Fruit fly (Drosophila melanogaster) whole organism, adult: ENCODE results near the gene CG15385.

Experiments
- CG11617 ChIP-seq: fragments of 200-800 bp; sonication (Bioruptor generic); optimal IDR thresholded peaks from 2 replicates; lab custom pipeline; 2017; ENCODE audit warnings: mild to moderate bottlenecking, missing biosample characterization, missing genetic modification reagents, missing genetic modification characterization
- CG12768 ChIP-seq: fragments of 200-800 bp; sonication (Bioruptor generic); optimal IDR thresholded peaks from 2 replicates; lab custom pipeline; 2017; ENCODE audit warnings: missing biosample characterization, missing genetic modification characterization, mild to moderate bottlenecking, moderate library complexity, missing genetic modification reagents
- CG14711 ChIP-seq: fragments of 200-800 bp; sonication (Bioruptor generic); optimal IDR thresholded peaks from 2 replicates; lab custom pipeline; 2018; ENCODE audit warnings: missing biosample characterization, mild to moderate bottlenecking, missing genetic modification characterization, moderate library complexity
- CG1620 ChIP-seq: fragments of 200-800 bp; sonication (Bioruptor generic); optimal IDR thresholded peaks from 2 replicates; lab custom pipeline; 2016; ENCODE audit warnings: missing biosample characterization, missing genetic modification characterization
- CG33017 ChIP-seq: fragments of 200-800 bp; sonication (Bioruptor generic); optimal IDR thresholded peaks from 2 replicates; lab custom pipeline; 2018; ENCODE audit warnings: missing biosample characterization, mild to moderate bottlenecking, missing genetic modification characterization, moderate library complexity
- CG5204 ChIP-seq: fragments of 200-800 bp; sonication (Bioruptor generic); optimal IDR thresholded peaks from 2 replicates; lab custom pipeline; 2016; ENCODE audit warnings: missing biosample characterization, missing genetic modification characterization
- CG7045 ChIP-seq: fragments of 200-800 bp; sonication (Bioruptor generic); optimal IDR thresholded peaks from 2 replicates; lab custom pipeline; 2017; ENCODE audit warnings: missing biosample characterization, mild to moderate bottlenecking, missing genetic modification characterization
- CG7101 ChIP-seq: fragments of 200-800 bp; sonication (Bioruptor generic); optimal IDR thresholded peaks from 2 replicates; lab custom pipeline; 2018; ENCODE audit warnings: missing biosample characterization, mild to moderate bottlenecking, missing genetic modification characterization, moderate library complexity
- Clk ChIP-seq: fragments of 200-800 bp; sonication (Bioruptor generic); optimal IDR thresholded peaks from 2 replicates; lab custom pipeline; 2017; ENCODE audit warnings: missing biosample characterization, missing genetic modification characterization
- Crg-1 ChIP-seq: fragments of 200-800 bp; sonication (Bioruptor generic); optimal IDR thresholded peaks from 2 replicates; lab custom pipeline; 2016; ENCODE audit warnings: missing biosample characterization, missing genetic modification characterization
- Hr96 ChIP-seq: fragments of 200-800 bp; sonication (Bioruptor generic); optimal IDR thresholded peaks from 2 replicates; lab custom pipeline; 2016; ENCODE audit warnings: missing biosample characterization, missing genetic modification characterization
- Mnt ChIP-seq: fragments of 200-800 bp; sonication (Bioruptor generic); optimal IDR thresholded peaks from 2 replicates; lab custom pipeline; 2016; ENCODE audit warnings: missing biosample characterization, mild to moderate bottlenecking, missing genetic modification characterization
- bab1 ChIP-seq: fragments of 200-800 bp; sonication (Bioruptor generic); optimal IDR thresholded peaks from 3 replicates; lab custom pipeline; 2019; ENCODE audit warnings: missing biosample characterization, mild to moderate bottlenecking, missing genetic modification characterization, moderate library complexity
- cic ChIP-seq: fragments of 200-800 bp; sonication (Bioruptor generic); optimal IDR thresholded peaks from 2 replicates; lab custom pipeline; 2017; ENCODE audit warnings: missing biosample characterization, mild to moderate bottlenecking, missing genetic modification characterization, moderate library complexity
- cnc ChIP-seq, 2 experiments: fragments of >200 bp; optimal IDR thresholded peaks; 2 replicates each; lab custom pipeline; 2017
- kay ChIP-seq: fragments of 200-800 bp; sonication (Bioruptor generic); peaks from one replicate; lab custom pipeline; 2016; ENCODE audit warnings: missing biosample characterization, missing genetic modification characterization, borderline replicate concordance
- ovo ChIP-seq: fragments of 200-800 bp; sonication (Bioruptor generic); optimal IDR thresholded peaks from 2 replicates; lab custom pipeline; 2016; ENCODE audit warnings: missing biosample characterization, missing genetic modification characterization
- pad ChIP-seq: fragments of 200-800 bp; sonication (Bioruptor generic); optimal IDR thresholded peaks from 3 replicates; lab custom pipeline; 2017; ENCODE audit warnings: missing biosample characterization, missing genetic modification characterization, mild to moderate bottlenecking, moderate library complexity, missing genetic modification reagents
- tj ChIP-seq: fragments of 200-800 bp; sonication (Bioruptor generic); optimal IDR thresholded peaks from 3 replicates; lab custom pipeline; 2017; ENCODE audit warnings: missing biosample characterization, mild to moderate bottlenecking, missing genetic modification characterization, moderate library complexity
- toe ChIP-seq: fragments of 200-800 bp; sonication (Bioruptor generic); optimal IDR thresholded peaks from 2 replicates; lab custom pipeline; 2016; ENCODE audit warnings: missing biosample characterization, missing genetic modification characterization

Gene CG15385

DNA sequence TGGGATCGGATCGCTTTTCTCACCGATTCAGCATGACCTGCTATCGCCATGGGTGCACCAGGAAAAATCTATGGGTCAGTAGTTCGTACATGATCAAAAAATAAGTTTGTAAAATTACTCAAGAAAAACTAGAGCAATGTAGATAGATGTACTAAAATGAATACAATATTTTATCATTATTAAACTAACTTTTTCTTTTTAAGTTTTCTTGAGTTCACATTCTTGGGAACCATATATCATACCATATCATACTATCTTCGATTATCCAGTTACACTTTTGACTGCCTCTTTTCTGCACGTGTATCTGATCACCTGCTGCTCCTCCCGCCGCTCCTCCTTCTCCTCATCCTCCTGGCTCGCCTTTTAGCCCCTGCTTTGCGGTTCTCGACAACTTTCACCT lies 27.0 kb downstream of the CG15385 start:
- TF ChIP-seq Crg-1 (GFP tag; lab: Kevin White, UChicago) (no peak), CG12768 (GFP tag; lab: Kevin White, UChicago) (no peak), CG1620 (no peak), tj (GFP tag; lab: Kevin White, UChicago) (no peak), pad (GFP tag; lab: Kevin White, UChicago) (no peak), Clk (GFP tag; lab: Kevin White, UChicago) (no peak), toe (no peak), CG5204 (no peak), cic (GFP tag; lab: Kevin White, UChicago) (no peak), Mnt (GFP tag; lab: Kevin White, UChicago) (no peak), cnc (optimal IDR thresholded peaks at IDR 0.05; lab: Kevin White, UChicago) (no peak)

DNA sequence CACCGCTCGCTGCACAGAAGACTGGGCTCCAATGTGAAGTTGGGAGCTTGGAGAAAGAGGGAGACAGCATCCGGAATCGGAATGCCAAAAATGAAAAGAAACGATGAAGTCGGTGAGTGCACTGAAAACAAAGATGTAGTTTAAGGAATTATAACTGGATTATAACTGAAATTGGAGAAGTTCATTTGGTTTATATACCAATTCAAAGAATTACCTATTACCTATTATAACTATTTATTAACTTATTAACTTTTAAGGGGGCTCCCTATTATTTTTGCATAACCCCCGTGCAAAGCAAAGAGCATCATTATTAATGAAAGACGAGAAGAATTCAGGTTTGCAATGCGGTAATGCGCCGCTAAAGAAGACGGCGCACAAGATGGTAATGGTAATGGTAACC lies 27.7 kb downstream of the CG15385 start:
- no peak for TF ChIP-seq Hr96
- TF ChIP-seq bab1 (GFP tag; lab: Kevin White, UChicago), result no peak
- TF ChIP-seq toe, result no peak
- no peak for TF ChIP-seq CG7101 (tag; lab: Kevin White, UChicago)
- TF ChIP-seq CG14711 (tag; lab: Kevin White, UChicago), result no peak
- TF ChIP-seq kay, result no peak
- TF ChIP-seq CG12768 (GFP tag; lab: Kevin White, UChicago), result no peak
- no peak for TF ChIP-seq Mnt (GFP tag; lab: Kevin White, UChicago)
- no peak for TF ChIP-seq cnc (optimal IDR thresholded peaks at IDR 0.05; lab: Kevin White, UChicago)
- TF ChIP-seq cic (GFP tag; lab: Kevin White, UChicago), result no peak
- no peak for TF ChIP-seq tj (GFP tag; lab: Kevin White, UChicago)
- no peak for TF ChIP-seq CG1620
- no peak for TF ChIP-seq pad (GFP tag; lab: Kevin White, UChicago)
- no peak for TF ChIP-seq Crg-1 (GFP tag; lab: Kevin White, UChicago)
- TF ChIP-seq CG7045 (GFP tag; lab: Kevin White, UChicago), result no peak
- no peak for TF ChIP-seq Clk (GFP tag; lab: Kevin White, UChicago)
- TF ChIP-seq CG11617 (GFP tag; lab: Kevin White, UChicago), result no peak
- TF ChIP-seq ovo (GFP tag; lab: Kevin White, UChicago), result no peak

DNA sequence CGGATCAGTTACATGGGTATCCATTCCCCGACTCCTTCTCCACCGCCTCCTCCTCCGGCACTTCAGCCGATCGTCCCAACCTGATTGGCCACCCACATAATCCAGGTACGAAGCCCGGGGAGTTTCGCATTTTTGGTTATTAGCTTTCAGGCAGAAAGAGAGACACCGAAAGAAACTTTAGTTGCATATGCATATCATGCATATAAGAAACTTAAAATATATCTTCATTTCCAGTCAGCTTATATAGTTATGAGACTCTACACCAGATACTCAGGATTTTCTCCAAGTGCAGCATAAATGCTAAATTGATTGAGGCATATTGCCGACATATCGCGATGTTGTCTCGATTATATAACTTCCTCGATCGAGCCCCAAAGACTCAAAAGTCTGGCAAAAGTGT lies 28.2 kb downstream of the CG15385 start:
- TF ChIP-seq CG1620, result no peak
- no peak for TF ChIP-seq cnc (optimal IDR thresholded peaks at IDR 0.05; lab: Kevin White, UChicago)
- no peak for TF ChIP-seq cic (GFP tag; lab: Kevin White, UChicago)
- no peak for TF ChIP-seq tj (GFP tag; lab: Kevin White, UChicago)
- no peak for TF ChIP-seq pad (GFP tag; lab: Kevin White, UChicago)
- no peak for TF ChIP-seq Crg-1 (GFP tag; lab: Kevin White, UChicago)
- no peak for TF ChIP-seq Mnt (GFP tag; lab: Kevin White, UChicago)
- TF ChIP-seq Hr96, result no peak
- no peak for TF ChIP-seq bab1 (GFP tag; lab: Kevin White, UChicago)
- TF ChIP-seq CG12768 (GFP tag; lab: Kevin White, UChicago), result no peak

DNA sequence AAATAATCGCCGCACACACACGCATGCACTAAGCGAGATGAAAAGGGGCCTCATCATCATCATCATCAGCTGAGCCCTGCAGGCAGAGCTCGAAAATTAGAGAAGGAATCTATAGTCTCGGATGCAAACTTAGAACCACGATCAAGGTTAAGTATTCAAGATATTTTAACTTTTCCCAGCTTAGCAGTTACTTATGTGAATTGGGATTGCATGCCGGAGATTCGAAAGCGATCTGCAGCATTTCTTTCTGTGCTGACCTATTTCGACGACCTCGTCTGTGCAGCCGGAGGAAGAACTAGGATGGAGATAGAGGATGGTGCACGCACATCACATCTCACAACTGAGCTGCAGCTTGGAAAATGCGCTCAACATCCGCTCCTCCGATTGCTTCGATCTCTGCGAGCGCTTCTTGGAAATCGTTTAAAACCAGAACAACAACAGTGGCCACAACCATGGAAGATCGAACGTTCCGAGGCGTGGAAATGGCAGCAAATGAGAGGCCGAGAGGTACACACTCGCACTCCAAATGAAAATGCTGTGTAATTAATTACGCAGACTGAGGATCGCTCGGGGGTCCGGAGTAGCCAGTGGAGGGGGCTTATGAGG lies 29.5 kb downstream of the CG15385 start:
- TF ChIP-seq Clk (GFP tag; lab: Kevin White, UChicago) (no peak), cnc (optimal IDR thresholded peaks at IDR 0.05; lab: Kevin White, UChicago) (no peak), toe (no peak), cic (GFP tag; lab: Kevin White, UChicago) (no peak), pad (GFP tag; lab: Kevin White, UChicago) (no peak), ovo (GFP tag; lab: Kevin White, UChicago) (no peak), tj (GFP tag; lab: Kevin White, UChicago) (no peak), CG14711 (tag; lab: Kevin White, UChicago) (no peak), Crg-1 (GFP tag; lab: Kevin White, UChicago) (no peak), CG12768 (GFP tag; lab: Kevin White, UChicago) (no peak), CG7101 (tag; lab: Kevin White, UChicago) (no peak), CG1620 (no peak), Mnt (GFP tag; lab: Kevin White, UChicago) (no peak)

DNA sequence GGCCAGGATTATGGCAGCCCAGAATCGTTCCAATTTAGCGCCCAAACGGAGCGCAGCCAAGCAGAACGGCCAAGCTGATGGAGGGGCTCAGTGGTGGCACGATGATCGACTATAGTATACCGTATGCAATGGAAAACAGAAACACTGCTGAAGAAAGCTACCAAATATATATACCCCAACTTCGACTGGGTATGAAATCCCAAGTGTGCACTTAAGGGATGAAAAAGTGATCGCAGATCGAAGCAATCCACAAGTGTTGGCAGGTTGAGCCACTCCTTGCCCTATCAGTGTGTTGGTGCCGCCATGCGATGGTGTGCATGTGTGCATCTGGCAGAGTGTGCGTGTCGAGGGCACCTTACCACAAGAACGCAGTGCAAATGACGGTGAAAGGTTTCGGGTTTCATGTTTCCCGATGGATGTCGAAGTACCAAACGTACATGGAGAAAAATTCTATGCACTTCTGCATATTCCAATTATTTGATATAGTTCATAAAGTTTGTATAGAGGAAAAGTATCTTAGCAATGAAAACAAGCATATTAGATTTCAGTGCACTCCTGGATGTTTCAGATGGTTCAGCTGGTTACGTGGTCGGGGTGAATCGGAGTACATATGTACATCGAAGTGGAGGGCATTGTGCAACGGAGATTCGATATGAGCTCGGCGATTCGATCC lies 30.3 kb downstream of the CG15385 start:
- no peak for TF ChIP-seq Mnt (GFP tag; lab: Kevin White, UChicago)
- no peak for TF ChIP-seq cic (GFP tag; lab: Kevin White, UChicago)
- no peak for TF ChIP-seq Clk (GFP tag; lab: Kevin White, UChicago)
- no peak for TF ChIP-seq CG7045 (GFP tag; lab: Kevin White, UChicago)
- no peak for TF ChIP-seq bab1 (GFP tag; lab: Kevin White, UChicago)
- no peak for TF ChIP-seq tj (GFP tag; lab: Kevin White, UChicago)
- no peak for TF ChIP-seq kay
- no peak for TF ChIP-seq toe
- TF ChIP-seq CG5204, result no peak
- TF ChIP-seq CG33017, result no peak
- no peak for TF ChIP-seq CG7101 (tag; lab: Kevin White, UChicago)
- TF ChIP-seq CG12768 (GFP tag; lab: Kevin White, UChicago), result no peak
- no peak for TF ChIP-seq pad (GFP tag; lab: Kevin White, UChicago)
- TF ChIP-seq CG14711 (tag; lab: Kevin White, UChicago), result no peak
- TF ChIP-seq ovo (GFP tag; lab: Kevin White, UChicago), result no peak
- TF ChIP-seq CG1620, result no peak
- TF ChIP-seq cnc (optimal IDR thresholded peaks at IDR 0.05; lab: Kevin White, UChicago), result no peak
- TF ChIP-seq Crg-1 (GFP tag; lab: Kevin White, UChicago), result no peak
